Fruit fly (Drosophila melanogaster) whole organism, prepupa: ENCODE results near the gene CG32572.

Experiments
- Blimp-1 ChIP-seq: fragments of 200-800 bp; sonication (Bioruptor generic); optimal IDR thresholded peaks from 3 replicates; lab custom pipeline; 2017; ENCODE audit warnings: missing biosample characterization, missing genetic modification characterization, mild to moderate bottlenecking, moderate library complexity, missing genetic modification reagents
- CG10631 ChIP-seq: fragments of 200-800 bp; sonication (Bioruptor generic); optimal IDR thresholded peaks from 2 replicates; lab custom pipeline; 2016; ENCODE audit warnings: missing biosample characterization, missing genetic modification characterization
- CG10669 ChIP-seq: fragments of 200-800 bp; sonication (Bioruptor generic); optimal IDR thresholded peaks from 3 replicates; lab custom pipeline; 2018; ENCODE audit warnings: missing biosample characterization, mild to moderate bottlenecking, missing genetic modification characterization, moderate library complexity
- CG11762 ChIP-seq: fragments of 200-800 bp; sonication (Bioruptor generic); optimal IDR thresholded peaks from 3 replicates; lab custom pipeline; 2016; ENCODE audit warnings: missing biosample characterization, missing genetic modification characterization; ENCODE audit not compliant: insufficient read depth
- CG11902 ChIP-seq: fragments of 200-800 bp; sonication (Bioruptor generic); optimal IDR thresholded peaks from 3 replicates; lab custom pipeline; 2016; ENCODE audit warnings: missing biosample characterization, missing genetic modification characterization
- CG1621 ChIP-seq: fragments of 200-800 bp; sonication (Bioruptor generic); optimal IDR thresholded peaks from 3 replicates; lab custom pipeline; 2018; ENCODE audit warnings: missing biosample characterization, mild to moderate bottlenecking, missing genetic modification characterization
- CG16779 ChIP-seq: fragments of 200-800 bp; sonication (Bioruptor generic); optimal IDR thresholded peaks from 3 replicates; lab custom pipeline; 2017; ENCODE audit warnings: missing biosample characterization, mild to moderate bottlenecking, missing genetic modification characterization
- CG3032 ChIP-seq: fragments of 200-800 bp; optimal IDR thresholded peaks from 2 replicates; lab custom pipeline; 2019; ENCODE audit warnings: missing biosample characterization, mild to moderate bottlenecking, missing genetic modification characterization, moderate library complexity
- CG31627 ChIP-seq: fragments of 200-800 bp; sonication (Bioruptor generic); optimal IDR thresholded peaks from 3 replicates; lab custom pipeline; 2016; ENCODE audit warnings: missing biosample characterization, missing genetic modification characterization
- CG32006 ChIP-seq: fragments of 200-800 bp; sonication (Bioruptor generic); optimal IDR thresholded peaks from 3 replicates; lab custom pipeline; 2017; ENCODE audit warnings: missing biosample characterization, mild to moderate bottlenecking, missing genetic modification characterization
- CG34406 ChIP-seq: fragments of 200-800 bp; sonication (Bioruptor generic); optimal IDR thresholded peaks from 3 replicates; lab custom pipeline; 2016; ENCODE audit warnings: missing biosample characterization, missing genetic modification characterization
- CG6163 ChIP-seq: fragments of 200-800 bp; sonication (Bioruptor generic); IDR thresholded peaks from 3 replicates; pipeline ENCODE4 v1.3.6; 2022; ENCODE audit warnings: missing biosample characterization, missing genetic modification characterization
- CG6276 ChIP-seq: fragments of 200-800 bp; sonication (Bioruptor generic); optimal IDR thresholded peaks from 2 replicates; lab custom pipeline; 2017; ENCODE audit warnings: missing biosample characterization, mild to moderate bottlenecking, missing genetic modification characterization
- CG6792 ChIP-seq: fragments of 200-800 bp; sonication (Bioruptor generic); optimal IDR thresholded peaks from 3 replicates; lab custom pipeline; 2016; ENCODE audit warnings: missing biosample characterization, missing genetic modification characterization
- CG6854 ChIP-seq: fragments of 200-800 bp; sonication (Bioruptor generic); optimal IDR thresholded peaks from 2 replicates; lab custom pipeline; 2017; ENCODE audit warnings: missing biosample characterization, mild to moderate bottlenecking, missing genetic modification characterization
- CG7368 ChIP-seq: fragments of 200-800 bp; sonication (Bioruptor generic); optimal IDR thresholded peaks from 3 replicates; lab custom pipeline; 2016; ENCODE audit warnings: missing biosample characterization, missing genetic modification characterization
- CG8119 ChIP-seq: fragments of 200-800 bp; sonication (Bioruptor generic); IDR thresholded peaks from 3 replicates; pipeline ENCODE4 v1.3.6; 2022; ENCODE audit warnings: missing biosample characterization, missing genetic modification characterization
- CG8319 ChIP-seq: fragments of 200-800 bp; sonication (Bioruptor generic); optimal IDR thresholded peaks from 3 replicates; lab custom pipeline; 2016; ENCODE audit warnings: missing biosample characterization, missing genetic modification characterization
- CG8632 ChIP-seq: fragments of 200-800 bp; sonication (Bioruptor generic); optimal IDR thresholded peaks from 3 replicates; lab custom pipeline; 2016; ENCODE audit warnings: missing biosample characterization, missing genetic modification characterization
- Eip93F ChIP-seq: fragments of 200-800 bp; sonication (Bioruptor generic); optimal IDR thresholded peaks from 2 replicates; lab custom pipeline; 2016; ENCODE audit warnings: missing biosample characterization, mild to moderate bottlenecking, missing genetic modification characterization
- Ets21C ChIP-seq: fragments of 200-800 bp; sonication (Bioruptor generic); optimal IDR thresholded peaks from 3 replicates; lab custom pipeline; 2016; ENCODE audit warnings: missing biosample characterization, missing genetic modification characterization
- Ets96B ChIP-seq: fragments of 200-800 bp; optimal IDR thresholded peaks from 2 replicates; lab custom pipeline; 2019; ENCODE audit warnings: missing biosample characterization, mild to moderate bottlenecking, missing genetic modification characterization, moderate library complexity
- Hr38 ChIP-seq: sonication (Bioruptor generic); optimal IDR thresholded peaks from 2 replicates; lab custom pipeline; 2016; ENCODE audit warnings: missing biosample characterization, missing genetic modification characterization
- Hr39 ChIP-seq: fragments of 200-800 bp; sonication (Bioruptor generic); optimal IDR thresholded peaks from 2 replicates; lab custom pipeline; 2016; ENCODE audit warnings: missing biosample characterization, missing genetic modification characterization
- Lpt ChIP-seq: fragments of 200-800 bp; sonication (Bioruptor generic); optimal IDR thresholded peaks from 3 replicates; lab custom pipeline; 2016; ENCODE audit warnings: missing biosample characterization, missing genetic modification characterization
- OdsH ChIP-seq: fragments of 200-800 bp; sonication (Bioruptor generic); optimal IDR thresholded peaks from 3 replicates; lab custom pipeline; 2016; ENCODE audit warnings: missing biosample characterization, missing genetic modification characterization
- Smox ChIP-seq: fragments of 200-800 bp; sonication (Bioruptor generic); optimal IDR thresholded peaks from 3 replicates; lab custom pipeline; 2016; ENCODE audit warnings: missing biosample characterization, missing genetic modification characterization
- Sox102F ChIP-seq: fragments of 200-800 bp; sonication (Bioruptor generic); optimal IDR thresholded peaks from 2 replicates; lab custom pipeline; 2016; ENCODE audit warnings: missing biosample characterization, mild to moderate bottlenecking, missing genetic modification characterization
- Sox15 ChIP-seq: fragments of 200-800 bp; sonication (Bioruptor generic); optimal IDR thresholded peaks from 3 replicates; lab custom pipeline; 2016; ENCODE audit warnings: missing biosample characterization, missing genetic modification characterization
- achi ChIP-seq: fragments of 200-800 bp; sonication (Bioruptor generic); optimal IDR thresholded peaks from 3 replicates; lab custom pipeline; 2016; ENCODE audit warnings: missing biosample characterization, missing genetic modification characterization
- acj6 ChIP-seq: fragments of 200-800 bp; sonication (Bioruptor generic); optimal IDR thresholded peaks from 3 replicates; lab custom pipeline; 2016; ENCODE audit warnings: missing biosample characterization, missing genetic modification characterization
- cyc ChIP-seq: fragments of 200-800 bp; sonication (Bioruptor generic); optimal IDR thresholded peaks from 3 replicates; lab custom pipeline; 2016; ENCODE audit warnings: missing biosample characterization, missing genetic modification characterization
- dac ChIP-seq: fragments of 200-800 bp; sonication (Bioruptor generic); optimal IDR thresholded peaks from 2 replicates; lab custom pipeline; 2017; ENCODE audit warnings: missing biosample characterization, mild to moderate bottlenecking, missing genetic modification characterization
- dsx ChIP-seq: fragments of 200-800 bp; optimal IDR thresholded peaks from 3 replicates; lab custom pipeline; 2019; ENCODE audit warnings: missing biosample characterization, mild to moderate bottlenecking, missing genetic modification characterization, moderate library complexity; ENCODE audit not compliant: poor library complexity, severe bottlenecking
- eg ChIP-seq: fragments of 200-800 bp; sonication (Bioruptor generic); IDR thresholded peaks from 3 replicates; pipeline ENCODE4 v1.3.6; 2022; ENCODE audit warnings: missing biosample characterization, missing genetic modification characterization
- esn ChIP-seq: fragments of 200-800 bp; sonication (Bioruptor generic); optimal IDR thresholded peaks from 2 replicates; lab custom pipeline; 2016; ENCODE audit warnings: missing biosample characterization, mild to moderate bottlenecking, missing genetic modification characterization, moderate library complexity
- fd59A ChIP-seq: fragments of 200-800 bp; sonication (Bioruptor generic); optimal IDR thresholded peaks from 2 replicates; lab custom pipeline; 2017; ENCODE audit warnings: missing biosample characterization, mild to moderate bottlenecking, missing genetic modification characterization, missing genetic modification reagents
- fkh ChIP-seq: fragments of 200-800 bp; sonication (Bioruptor generic); optimal IDR thresholded peaks from 3 replicates; lab custom pipeline; 2017; ENCODE audit warnings: missing biosample characterization, mild to moderate bottlenecking, missing genetic modification characterization, moderate library complexity
- lz ChIP-seq: fragments of 200-800 bp; sonication (Bioruptor generic); optimal IDR thresholded peaks from 3 replicates; lab custom pipeline; 2016; ENCODE audit warnings: missing biosample characterization, missing genetic modification characterization
- net ChIP-seq: fragments of 200-800 bp; sonication (Bioruptor generic); optimal IDR thresholded peaks from 3 replicates; lab custom pipeline; 2016; ENCODE audit warnings: missing biosample characterization, missing genetic modification characterization
- salr ChIP-seq, 2 experiments: fragments of 200-800 bp; sonication (Bioruptor generic); optimal IDR thresholded peaks; 3 replicates each; lab custom pipeline; 2016 to 2018; ENCODE audit warnings: missing biosample characterization in 2 of 2, missing genetic modification characterization in 2 of 2, mild to moderate bottlenecking in 1 of 2
- ss ChIP-seq, 2 experiments: fragments of 200-800 bp; sonication (Bioruptor generic); optimal IDR thresholded peaks; 2 replicates in 1 of 2; 3 replicates in 1 of 2; lab custom pipeline; 2017 to 2018; ENCODE audit warnings: mild to moderate bottlenecking in 2 of 2, missing biosample characterization in 2 of 2, missing genetic modification characterization in 2 of 2, moderate library complexity in 1 of 2
- svp ChIP-seq: fragments of 200-800 bp; sonication (Bioruptor generic); peaks from one replicate; lab custom pipeline; 2016; ENCODE audit warnings: missing biosample characterization, missing genetic modification characterization
- topi ChIP-seq: fragments of 200-800 bp; sonication (Bioruptor generic); optimal IDR thresholded peaks from 3 replicates; lab custom pipeline; 2016; ENCODE audit warnings: missing biosample characterization, missing genetic modification characterization
- vri ChIP-seq: fragments of 200-800 bp; sonication (Bioruptor generic); optimal IDR thresholded peaks from 3 replicates; lab custom pipeline; 2016; ENCODE audit warnings: missing biosample characterization, mild to moderate bottlenecking, missing genetic modification characterization

Gene CG32572

dm6 chrX:16747467-16747866 is 26.5 kb downstream of the CG32572 start:
- TF ChIP-seq CG6792 (no peak), vri (GFP tag; lab: Kevin White, UChicago) (peak; percentile 85), CG8319 (no peak), CG32006 (GFP tag; lab: Kevin White, UChicago) (no peak)

- TF ChIP-seq CG8632 (GFP tag; lab: Kevin White, UChicago) (no peak), OdsH (GFP tag; lab: Kevin White, UChicago) (no peak), CG11762 (GFP tag; lab: Kevin White, UChicago) (no peak), svp (peak; percentile 84), salr (GFP tag; optimal IDR thresholded peaks at IDR 0.05; lab: Kevin White, UChicago) (no peak), vri (GFP tag; lab: Kevin White, UChicago) (peak; percentile 7), fkh (no peak), CG10669 (GFP tag; lab: Kevin White, UChicago) (no peak), topi (GFP tag; lab: Kevin White, UChicago) (no peak), CG34406 (no peak), Eip93F (no peak), CG6163 (GFP tag; lab: Robert Waterston, UW) (no peak), Ets96B (tag; lab: Kevin White, UChicago) (no peak), Hr38 (GFP tag; lab: Kevin White, UChicago) (no peak)
- TF ChIP-seq, all 60 proteins: peak for 2
These were observed 28.3 kb downstream of the CG32572 start for dm6 chrX:16749324-16749723.

dm6 chrX:16750712-16751578 is 30.0 kb downstream of the CG32572 start:
- TF ChIP-seq CG10669 (GFP tag; lab: Kevin White, UChicago) (peak; percentile 82), esn (GFP tag; lab: Kevin White, UChicago) (peak; percentile 90), Blimp-1 (GFP tag; lab: Kevin White, UChicago) (peak; percentile 78), net (GFP tag; lab: Kevin White, UChicago) (peak; percentile 91), Sox15 (GFP tag; lab: Kevin White, UChicago) (peak; percentile 61), Sox102F (GFP tag; lab: Kevin White, UChicago) (peak; percentile 88), Hr38 (GFP tag; lab: Kevin White, UChicago) (no peak), CG11902 (GFP tag; lab: Kevin White, UChicago) (peak; percentile 16), CG16779 (tag; lab: Kevin White, UChicago) (peak; percentile 94), CG7368 (GFP tag; lab: Kevin White, UChicago) (peak; percentile 67), CG1621 (tag; lab: Kevin White, UChicago) (peak; percentile 79), Ets21C (GFP tag; lab: Kevin White, UChicago) (peak; percentile 60), CG3032 (tag; lab: Kevin White, UChicago) (peak; percentile 91), cyc (GFP tag; lab: Kevin White, UChicago) (peak; percentile 66), Hr39 (GFP tag; lab: Kevin White, UChicago) (peak; percentile 61), CG6163 (GFP tag; lab: Robert Waterston, UW) (peak; percentile 86), acj6 (GFP tag; lab: Kevin White, UChicago) (peak; percentile 85), CG6854 (GFP tag; lab: Kevin White, UChicago) (peak; percentile 91), CG6792 (peak; percentile 84), dac (GFP tag; lab: Kevin White, UChicago) (peak; percentile 80), CG10631 (GFP tag; lab: Kevin White, UChicago) (peak; percentile 81), CG8119 (GFP tag; lab: Robert Waterston, UW) (peak; percentile 93), ss (GFP tag; optimal IDR thresholded peaks at IDR 0.05; lab: Kevin White, UChicago) (peak; percentile 99), fd59A (GFP tag; lab: Kevin White, UChicago) (peak; percentile 85), dsx (GFP tag; lab: Kevin White, UChicago) (peak; percentile 88), lz (GFP tag; lab: Kevin White, UChicago) (peak; percentile 87), CG31627 (GFP tag; lab: Kevin White, UChicago) (peak; percentile 65), Smox (GFP tag; lab: Kevin White, UChicago) (peak; percentile 87), CG11762 (GFP tag; lab: Kevin White, UChicago) (peak; percentile 85), CG6276 (GFP tag; lab: Kevin White, UChicago) (peak; percentile 93), OdsH (GFP tag; lab: Kevin White, UChicago) (peak; percentile 84), eg (GFP tag; lab: Robert Waterston, UW) (peak; percentile 88), Lpt (GFP tag; lab: Kevin White, UChicago) (peak; percentile 91), CG32006 (GFP tag; lab: Kevin White, UChicago) (peak; percentile 91), vri (GFP tag; lab: Kevin White, UChicago) (peak; percentile 64), achi (peak; percentile 85)
